Worm (Caenorhabditis elegans): ENCODE results near the gene C27D6.12.

C27D6.12 gene

DNA sequence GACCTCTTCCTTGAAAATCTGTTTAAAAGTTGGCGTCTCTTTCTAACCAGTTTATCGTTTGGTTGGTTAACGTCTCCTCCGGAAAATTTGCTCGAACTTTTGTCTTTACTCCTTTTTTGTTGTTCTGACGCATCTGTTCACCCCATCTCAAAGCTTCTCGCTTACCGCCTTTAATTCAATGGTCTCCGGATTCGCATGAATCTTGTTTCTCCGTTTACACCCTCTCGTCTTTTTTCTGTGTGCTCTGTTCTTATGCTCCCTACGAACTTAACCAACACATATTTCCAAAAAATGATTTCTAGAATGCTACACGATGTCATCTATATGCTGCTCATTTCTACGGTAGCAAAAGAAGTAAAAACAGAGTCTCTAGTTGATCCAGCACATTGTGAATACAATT, 47.7 kb downstream of the C27D6.12 start, which contains the start of gene lgc-56:
Gene lgc-56, plus strand, starts transcription at position 301 of the 400 bp plus-strand sequence.
- TF ChIP-seq dmd-4 (tag; optimal IDR thresholded peaks at IDR 0.05; ENCODE audit: borderline replicate concordance) (no peak), ceh-22 (tag; optimal IDR thresholded peaks at IDR 0.05) (no peak), sdc-2 (tag; optimal IDR thresholded peaks at IDR 0.05) (no peak)

All from whole organism, late embryonic.